Fruit fly (Drosophila melanogaster): ENCODE results near the gene CG6813.
A peak's percentile ranks its signal among the peaks of the same experiment; 100 is the strongest.

The CG6813 gene

dm6 chr3R:11628416-11629041 lies 2.1 kb upstream of the CG6813 start, which contains the start of gene CG14712 (continued):
- TF ChIP-seq ase (GFP tag; IDR thresholded peaks at IDR 0.05) = no peak
- no peak for TF ChIP-seq trh (GFP tag; optimal IDR thresholded peaks at IDR 0.05)
- TF ChIP-seq CG1792 (GFP tag; optimal IDR thresholded peaks at IDR 0.05) = no peak
- no peak for TF ChIP-seq Fer2 (tag; optimal IDR thresholded peaks at IDR 0.05)
- no peak for TF ChIP-seq Deaf1 (tag; optimal IDR thresholded peaks at IDR 0.05)
- TF ChIP-seq CG10267 (tag; optimal IDR thresholded peaks at IDR 0.05) = peak; percentile 69
- TF ChIP-seq CG15269 (tag; optimal IDR thresholded peaks at IDR 0.05) = no peak
- no peak for TF ChIP-seq Fer3 (tag; optimal IDR thresholded peaks at IDR 0.05)
- peak; percentile 10 for TF ChIP-seq CG10543 (GFP tag; optimal IDR thresholded peaks at IDR 0.05)
- TF ChIP-seq CG42726 (GFP tag; IDR thresholded peaks at IDR 0.05; ENCODE audit: partially characterized antibody) = no peak
- no peak for TF ChIP-seq run (tag; optimal IDR thresholded peaks at IDR 0.05)
- peak; percentile 42 for TF ChIP-seq CG13624 (GFP tag; optimal IDR thresholded peaks at IDR 0.05)
- TF ChIP-seq CG18619 (GFP tag; optimal IDR thresholded peaks at IDR 0.05) = no peak
- TF ChIP-seq CG7745 (tag; optimal IDR thresholded peaks at IDR 0.05) = no peak
- no peak for TF ChIP-seq CG6254 (GFP tag; optimal IDR thresholded peaks at IDR 0.05)
- TF ChIP-seq jing (GFP tag; optimal IDR thresholded peaks at IDR 0.05) = no peak
- TF ChIP-seq Fer1 (GFP tag; optimal IDR thresholded peaks at IDR 0.05) = peak; percentile 11
- peak; percentile 33 for TF ChIP-seq CG10147 (GFP tag; optimal IDR thresholded peaks at IDR 0.05)
- no peak for TF ChIP-seq Camta (GFP tag; optimal IDR thresholded peaks at IDR 0.05)
- peak; percentile 48; the same call in 1 of the 2 replicates for TF ChIP-seq hbn (GFP tag; IDR thresholded peaks at IDR 0.05; ENCODE audit: partially characterized antibody)
- no peak for TF ChIP-seq oc (tag; optimal IDR thresholded peaks at IDR 0.05)
- TF ChIP-seq Asciz (GFP tag; optimal IDR thresholded peaks at IDR 0.05) = no peak
- no peak for TF ChIP-seq toy (GFP tag; IDR thresholded peaks at IDR 0.05)
- peak; percentile 40; the same call in 1 of the 2 replicates for TF ChIP-seq slbo (GFP tag; IDR thresholded peaks at IDR 0.05)
- TF ChIP-seq Bteb2 (GFP tag; optimal IDR thresholded peaks at IDR 0.05) = no peak
- no peak for TF ChIP-seq Rx (GFP tag; IDR thresholded peaks at IDR 0.05)
- no peak for TF ChIP-seq CG11398 (GFP tag; optimal IDR thresholded peaks at IDR 0.05)
- no peak for TF ChIP-seq Atf3 (GFP tag; optimal IDR thresholded peaks at IDR 0.05)
- no peak for TF ChIP-seq Meics (GFP tag; optimal IDR thresholded peaks at IDR 0.05)
- peak; percentile 64 for TF ChIP-seq nmo (GFP tag; optimal IDR thresholded peaks at IDR 0.05)
- no peak for TF ChIP-seq Atf6 (GFP tag; IDR thresholded peaks at IDR 0.05)
- TF ChIP-seq repo (GFP tag; optimal IDR thresholded peaks at IDR 0.05) = no peak
- TF ChIP-seq H2.0 (GFP tag; IDR thresholded peaks at IDR 0.05) = no peak
- no peak for TF ChIP-seq CG8089 (GFP tag; optimal IDR thresholded peaks at IDR 0.05)
- TF ChIP-seq hkb (optimal IDR thresholded peaks at IDR 0.05) = no peak
- peak; percentile 46 for TF ChIP-seq hkb (GFP tag; IDR thresholded peaks at IDR 0.05)
- no peak for TF ChIP-seq CG18599 (GFP tag; optimal IDR thresholded peaks at IDR 0.05)
- no peak for TF ChIP-seq crol (GFP tag; IDR thresholded peaks at IDR 0.05)
- no peak for TF ChIP-seq maf-S (GFP tag; optimal IDR thresholded peaks at IDR 0.05)
- no peak for TF ChIP-seq CG11695 (GFP tag; IDR thresholded peaks at IDR 0.05)
- TF ChIP-seq Stat92E (GFP tag; optimal IDR thresholded peaks at IDR 0.05) = peak in 1 of 3 experiments; percentile 88
- no peak for TF ChIP-seq CG30431 (GFP tag; optimal IDR thresholded peaks at IDR 0.05)
- peak; percentile 68 for TF ChIP-seq MBD-R2 (GFP tag; IDR thresholded peaks at IDR 0.05)
- no peak for TF ChIP-seq CG1529 (GFP tag; optimal IDR thresholded peaks at IDR 0.05)
- TF ChIP-seq fru (optimal IDR thresholded peaks at IDR 0.05) = no peak
- no peak for TF ChIP-seq sisA (GFP tag; IDR thresholded peaks at IDR 0.05)
- no peak for TF ChIP-seq Nf-YA (GFP tag; IDR thresholded peaks at IDR 0.05)
- TF ChIP-seq zfh2 (GFP tag; optimal IDR thresholded peaks at IDR 0.05) = no peak
- TF ChIP-seq sug (tag; optimal IDR thresholded peaks at IDR 0.05) = peak; percentile 38
- no peak for TF ChIP-seq Six4 (GFP tag; optimal IDR thresholded peaks at IDR 0.05)
- TF ChIP-seq Pdp1 (GFP tag; optimal IDR thresholded peaks at IDR 0.05) = peak in 1 of 2 experiments; percentile 28

Measured in whole organism, embryonic.